Fruit fly (Drosophila melanogaster) whole organism, prepupa: ENCODE measurements around the gene Mtpalpha.
A peak's percentile ranks its signal among the peaks of the same experiment; 100 is the strongest.

ENCODE experiments used
- CG6854 ChIP-seq: fragments of 200-800 bp; sonication (Bioruptor generic); optimal IDR thresholded peaks from 2 replicates; lab custom pipeline; 2017; ENCODE audit warnings: missing biosample characterization, mild to moderate bottlenecking, missing genetic modification characterization
- Eip75B ChIP-seq: fragments of 200-800 bp; sonication (Bioruptor generic); optimal IDR thresholded peaks from 3 replicates; lab custom pipeline; 2016; ENCODE audit warnings: missing biosample characterization, missing genetic modification characterization
- Hr38 ChIP-seq: sonication (Bioruptor generic); optimal IDR thresholded peaks from 2 replicates; lab custom pipeline; 2016; ENCODE audit warnings: missing biosample characterization, missing genetic modification characterization
- Sox102F ChIP-seq: fragments of 200-800 bp; sonication (Bioruptor generic); optimal IDR thresholded peaks from 2 replicates; lab custom pipeline; 2016; ENCODE audit warnings: missing biosample characterization, mild to moderate bottlenecking, missing genetic modification characterization
- net ChIP-seq: fragments of 200-800 bp; sonication (Bioruptor generic); optimal IDR thresholded peaks from 3 replicates; lab custom pipeline; 2016; ENCODE audit warnings: missing biosample characterization, missing genetic modification characterization
- svp ChIP-seq: fragments of 200-800 bp; sonication (Bioruptor generic); peaks from one replicate; lab custom pipeline; 2016; ENCODE audit warnings: missing biosample characterization, missing genetic modification characterization

DNA sequence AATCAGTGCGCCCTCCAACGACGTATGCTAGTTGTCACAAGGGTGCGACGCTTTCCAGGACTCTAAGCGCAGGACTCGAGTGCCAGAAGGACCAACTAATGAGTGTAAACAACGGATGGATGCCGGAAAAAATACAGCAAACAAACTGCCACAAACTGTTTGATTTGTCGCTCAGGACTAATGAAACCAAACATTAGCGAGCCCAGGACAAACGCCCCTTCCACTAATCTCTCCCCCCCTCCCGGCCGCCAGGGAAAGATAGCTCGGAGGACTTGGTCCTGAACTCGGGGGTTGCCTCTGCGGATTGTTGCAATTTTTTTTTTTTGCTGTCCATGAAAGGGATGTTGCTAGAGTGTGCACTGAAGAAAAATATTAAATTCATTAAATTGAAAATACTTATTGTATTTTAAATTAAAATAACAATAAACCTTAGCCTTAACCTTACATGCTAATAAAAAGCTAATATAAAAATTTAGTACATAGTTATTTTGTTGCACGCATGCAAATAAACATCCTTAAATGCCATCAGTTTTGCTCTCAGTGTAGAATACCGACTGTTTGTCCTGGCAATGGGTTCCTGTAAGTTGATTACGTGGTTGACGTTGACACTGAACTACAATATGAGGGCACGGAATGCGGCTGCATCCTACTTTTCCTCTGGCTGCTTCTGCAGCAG, 18.2 kb upstream of the Mtpalpha start:
- no peak for TF ChIP-seq CG6854 (GFP tag; lab: Kevin White, UChicago)
- TF ChIP-seq Sox102F (GFP tag; lab: Kevin White, UChicago): no peak
- no peak for TF ChIP-seq net (GFP tag; lab: Kevin White, UChicago)
- TF ChIP-seq svp (GFP tag; lab: Kevin White, UChicago): peak; percentile 53
- no peak for TF ChIP-seq Hr38 (GFP tag; lab: Kevin White, UChicago)
- no peak for TF ChIP-seq Eip75B (GFP tag; lab: Kevin White, UChicago)
